Worm (Caenorhabditis elegans) whole organism, L4 larva: Measurements from ENCODE around the gene F59B2.14.

Experiments
- ama-1 ChIP-seq: fragments of 150-350 bp; optimal IDR thresholded peaks from 2 replicates; lab custom pipeline; 2014; ENCODE audit warnings: inconsistent platforms, mixed read lengths
- ceh-82 ChIP-seq: sonication (generic microtip); optimal IDR thresholded peaks from 2 replicates; lab custom pipeline; 2017; ENCODE audit warnings: missing biosample characterization, missing genetic modification characterization
- duxl-1 ChIP-seq: sonication (generic microtip); optimal IDR thresholded peaks from 2 replicates; lab custom pipeline; 2016; ENCODE audit warnings: mild to moderate bottlenecking, missing genetic modification characterization, moderate library complexity, missing compliant biosample characterization; ENCODE audit not compliant: poor library complexity
- fos-1 ChIP-seq: fragments of 150-350 bp; optimal IDR thresholded peaks from 2 replicates; lab custom pipeline; 2014; ENCODE audit warnings: missing biosample characterization, missing genetic modification characterization
- lin-1 ChIP-seq: fragments of 200-800 bp; sonication (Bioruptor generic); IDR thresholded peaks from 2 replicates; pipeline ENCODE4 v1.3.6; 2022; ENCODE audit warnings: missing genetic modification reagents, missing genetic modification characterization, missing compliant biosample characterization
- mdl-1 ChIP-seq, 2 experiments: fragments of 150-350 bp in 1 of 2; sonication (generic microtip) in 1 of 2; optimal IDR thresholded peaks; 2 replicates each; lab custom pipeline; 2014 to 2017; ENCODE audit warnings: missing biosample characterization in 2 of 2, missing genetic modification characterization in 2 of 2
- nhr-42 ChIP-seq: fragments of 200-800 bp; sonication (Bioruptor generic); IDR thresholded peaks from 2 replicates; pipeline ENCODE4 v1.3.6; 2022; ENCODE audit warnings: missing genetic modification characterization, missing compliant biosample characterization
- nhr-77 ChIP-seq: fragments of 150-350 bp; optimal IDR thresholded peaks from 2 replicates; lab custom pipeline; 2014; ENCODE audit warnings: missing biosample characterization, missing genetic modification characterization
- skn-1 ChIP-seq: fragments of 150-350 bp; optimal IDR thresholded peaks from 2 replicates; lab custom pipeline; 2014; ENCODE audit warnings: missing biosample characterization, missing genetic modification characterization
- spr-3 ChIP-seq: fragments of 200-800 bp; sonication (Bioruptor generic); optimal IDR thresholded peaks from 2 replicates; lab custom pipeline; 2018; ENCODE audit warnings: mild to moderate bottlenecking, missing genetic modification characterization, missing compliant biosample characterization
- unc-130 ChIP-seq: sonication (generic microtip); optimal IDR thresholded peaks from 2 replicates; lab custom pipeline; 2016; ENCODE audit warnings: missing genetic modification reagents, missing genetic modification characterization, missing compliant biosample characterization
- unc-39 ChIP-seq: sonication (generic microtip); optimal IDR thresholded peaks from 2 replicates; lab custom pipeline; 2017; ENCODE audit warnings: missing biosample characterization, missing genetic modification characterization
- unc-62 ChIP-seq, 3 experiments: fragments of 150-350 bp in 1 of 3; sonication (generic microtip); optimal IDR thresholded peaks in 2 of 3; peaks in 1 of 3; 1 replicate in 1 of 3; 2 replicates in 2 of 3; lab custom pipeline; 2014 to 2017; ENCODE audit warnings: missing biosample characterization in 3 of 3, missing genetic modification characterization in 3 of 3, missing genetic modification reagents in 3 of 3, missing genotype in 1 of 3

- TF ChIP-seq mdl-1 (tag; optimal IDR thresholded peaks at IDR 0.05; lab: Kevin White, UChicago) (no peak), ama-1 (lab: Kevin White, UChicago) (no peak), unc-130 (GFP tag; lab: Kevin White, UChicago) (no peak), unc-62 (GFP tag; optimal IDR thresholded peaks at IDR 0.05 in 1 of 2; lab: Kevin White, UChicago) (no peak), unc-62 (tag; optimal IDR thresholded peaks at IDR 0.05; lab: Kevin White, UChicago) (no peak), unc-39 (no peak), nhr-42 (no peak), lin-1 (no peak), skn-1 (tag; lab: Kevin White, UChicago) (no peak), nhr-77 (tag; lab: Kevin White, UChicago) (no peak), ceh-82 (tag; lab: Kevin White, UChicago) (no peak), fos-1 (tag; lab: Kevin White, UChicago) (no peak), duxl-1 (tag; lab: Kevin White, UChicago) (no peak), spr-3 (no peak)
Observed at ce11 chrIII:9053263-9053662, 30.8 kb upstream of the F59B2.14 start.
